Fruit fly (Drosophila melanogaster): ENCODE results near the gene jar.

Gene jar

DNA sequence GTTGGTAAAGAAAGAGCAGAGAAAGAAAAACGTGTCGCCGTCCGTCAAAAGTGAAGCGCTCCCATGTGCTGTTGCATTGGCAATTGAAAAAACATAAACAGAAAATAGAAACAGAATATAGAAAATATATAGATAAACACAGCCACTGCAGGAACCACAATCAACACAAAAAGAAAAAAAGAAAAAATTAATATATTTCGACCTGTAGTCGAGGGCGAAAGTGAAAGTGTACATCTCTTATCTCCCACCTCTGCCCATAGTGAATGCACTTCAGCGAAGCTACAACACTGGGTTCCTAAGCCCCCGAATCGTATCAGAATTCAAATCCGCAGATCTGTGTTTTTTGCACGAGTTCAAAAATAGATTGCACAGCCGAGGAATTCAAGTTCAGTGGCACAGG, 13.1 kb upstream of the jar start:
- TF ChIP-seq fkh (GFP tag; optimal IDR thresholded peaks at IDR 0.05): no peak
- no peak for TF ChIP-seq cyc (GFP tag; optimal IDR thresholded peaks at IDR 0.05)
- peak; percentile 78 for TF ChIP-seq svp (GFP tag)

- TF ChIP-seq CG4318 (GFP tag; optimal IDR thresholded peaks at IDR 0.05): no peak
- peak; percentile 67; the same call in 2 of the 3 replicates for TF ChIP-seq eg (GFP tag; IDR thresholded peaks at IDR 0.05)
- peak; percentile 42 for TF ChIP-seq CG16779 (tag; optimal IDR thresholded peaks at IDR 0.05)
- TF ChIP-seq Hr4 (GFP tag; optimal IDR thresholded peaks at IDR 0.05): no peak
- no peak for TF ChIP-seq spab (GFP tag; optimal IDR thresholded peaks at IDR 0.05)
- TF ChIP-seq pdm3 (GFP tag; optimal IDR thresholded peaks at IDR 0.05): no peak
- TF ChIP-seq Blimp-1 (GFP tag; optimal IDR thresholded peaks at IDR 0.05): no peak
- TF ChIP-seq Eip78C (GFP tag): peak; percentile 5
- no peak for TF ChIP-seq Ets21C (GFP tag; optimal IDR thresholded peaks at IDR 0.05)
- no peak for TF ChIP-seq acj6 (GFP tag; optimal IDR thresholded peaks at IDR 0.05)
- no peak for TF ChIP-seq OdsH (GFP tag; optimal IDR thresholded peaks at IDR 0.05)
- no peak for TF ChIP-seq Met (GFP tag; optimal IDR thresholded peaks at IDR 0.05)
- TF ChIP-seq Ets96B (tag; optimal IDR thresholded peaks at IDR 0.05): no peak
- TF ChIP-seq vri (GFP tag; optimal IDR thresholded peaks at IDR 0.05): no peak
- TF ChIP-seq cyc (GFP tag; optimal IDR thresholded peaks at IDR 0.05): no peak
- no peak for TF ChIP-seq net (GFP tag; optimal IDR thresholded peaks at IDR 0.05)
- TF ChIP-seq topi (GFP tag; optimal IDR thresholded peaks at IDR 0.05): no peak
- TF ChIP-seq Hr39 (GFP tag; optimal IDR thresholded peaks at IDR 0.05): no peak
- peak; percentile 37; the same call in 1 of the 3 replicates for TF ChIP-seq CG8119 (GFP tag; IDR thresholded peaks at IDR 0.05)
- peak; percentile 8 for TF ChIP-seq dsx (GFP tag; optimal IDR thresholded peaks at IDR 0.05; ENCODE audit: poor library complexity, severe bottlenecking)
- no peak for TF ChIP-seq fd85E (GFP tag; optimal IDR thresholded peaks at IDR 0.05)
- TF ChIP-seq CG6792 (GFP tag; optimal IDR thresholded peaks at IDR 0.05): no peak
- TF ChIP-seq CG1621 (tag; optimal IDR thresholded peaks at IDR 0.05): peak; percentile 6
- no peak for TF ChIP-seq CG9139 (GFP tag; optimal IDR thresholded peaks at IDR 0.05)
- TF ChIP-seq Sox14 (GFP tag; optimal IDR thresholded peaks at IDR 0.05): no peak
- peak in 1 of 2 experiments; percentile 21 for TF ChIP-seq ss (GFP tag; optimal IDR thresholded peaks at IDR 0.05)
- no peak for TF ChIP-seq dac (GFP tag; optimal IDR thresholded peaks at IDR 0.05)
- TF ChIP-seq CG6276 (GFP tag; optimal IDR thresholded peaks at IDR 0.05): peak; percentile 79
- no peak for TF ChIP-seq lz (GFP tag; optimal IDR thresholded peaks at IDR 0.05)
- no peak for TF ChIP-seq CG11902 (GFP tag; optimal IDR thresholded peaks at IDR 0.05)
- TF ChIP-seq CG3032 (tag; optimal IDR thresholded peaks at IDR 0.05): no peak
- no peak for TF ChIP-seq CG7368 (GFP tag; optimal IDR thresholded peaks at IDR 0.05)
- no peak for TF ChIP-seq CG8319 (GFP tag; optimal IDR thresholded peaks at IDR 0.05)
- TF ChIP-seq Lpt (GFP tag; optimal IDR thresholded peaks at IDR 0.05): peak; percentile 2
- TF ChIP-seq CG31627 (GFP tag; optimal IDR thresholded peaks at IDR 0.05): no peak
- TF ChIP-seq salr (GFP tag; optimal IDR thresholded peaks at IDR 0.05): no peak
- no peak for TF ChIP-seq CG34406 (GFP tag; optimal IDR thresholded peaks at IDR 0.05)
- no peak for TF ChIP-seq esn (GFP tag; optimal IDR thresholded peaks at IDR 0.05)
- TF ChIP-seq CG6163 (GFP tag; IDR thresholded peaks at IDR 0.05): peak; percentile 27; the same call in 1 of the 3 replicates
- peak; percentile 60 for TF ChIP-seq svp (GFP tag)
- no peak for TF ChIP-seq achi (GFP tag; optimal IDR thresholded peaks at IDR 0.05)
- no peak for TF ChIP-seq CG10631 (GFP tag; optimal IDR thresholded peaks at IDR 0.05)
- TF ChIP-seq CG8632 (GFP tag; optimal IDR thresholded peaks at IDR 0.05): no peak
- TF ChIP-seq CG32006 (GFP tag; optimal IDR thresholded peaks at IDR 0.05): peak; percentile 36
- TF ChIP-seq Smox (GFP tag; optimal IDR thresholded peaks at IDR 0.05): no peak
- TF ChIP-seq CG6854 (GFP tag; optimal IDR thresholded peaks at IDR 0.05): no peak
- peak; percentile 43 for TF ChIP-seq Gug (GFP tag; IDR thresholded peaks at IDR 0.05)
- no peak for TF ChIP-seq CG3919 (GFP tag; optimal IDR thresholded peaks at IDR 0.05)
- no peak for TF ChIP-seq Eip93F (GFP tag; optimal IDR thresholded peaks at IDR 0.05)
- TF ChIP-seq fd59A (GFP tag; optimal IDR thresholded peaks at IDR 0.05): no peak
Measured at dm6 chr3R:24283582-24284085, 12.6 kb upstream of the jar start, which contains the start of gene CG6356. CG6356 (plus strand) TSS chr3R:24283955.
